Worm (Caenorhabditis elegans) whole organism, L4 larva: ENCODE data around the gene cope-1.

Experiments used
- F10B5.3 ChIP-seq: sonication (generic microtip); optimal IDR thresholded peaks from 2 replicates; lab custom pipeline; 2016; ENCODE audit warnings: mild to moderate bottlenecking, missing genetic modification characterization, missing compliant biosample characterization
- ZK337.2 ChIP-seq: fragments of 200-800 bp; sonication (Bioruptor generic); IDR thresholded peaks from 2 replicates; pipeline ENCODE4 v1.3.6; 2022; ENCODE audit warnings: missing genetic modification reagents, missing genetic modification characterization, missing compliant biosample characterization
- aha-1 ChIP-seq: fragments of 150-350 bp; peaks from one replicate; lab custom pipeline; 2014; ENCODE audit warnings: missing biosample characterization, missing genetic modification characterization
- ama-1 ChIP-seq: fragments of 150-350 bp; optimal IDR thresholded peaks from 2 replicates; lab custom pipeline; 2014; ENCODE audit warnings: inconsistent platforms, mixed read lengths
- lsy-2 ChIP-seq, 2 experiments: fragments of 150-350 bp in 1 of 2; sonication (generic microtip) in 1 of 2; optimal IDR thresholded peaks; 2 replicates each; lab custom pipeline; 2014 to 2017; ENCODE audit warnings: missing biosample characterization in 2 of 2, missing genetic modification characterization in 2 of 2
- nhr-237 ChIP-seq: sonication (generic microtip); optimal IDR thresholded peaks from 2 replicates; lab custom pipeline; 2017; ENCODE audit warnings: missing biosample characterization, missing genetic modification characterization
- nhr-28 ChIP-seq: fragments of 150-350 bp; optimal IDR thresholded peaks from 2 replicates; lab custom pipeline; 2014; ENCODE audit warnings: missing biosample characterization, missing genetic modification characterization
- nhr-6 ChIP-seq: fragments of 150-350 bp; optimal IDR thresholded peaks from 2 replicates; lab custom pipeline; 2014; ENCODE audit warnings: missing biosample characterization, missing genetic modification characterization
- set-16 ChIP-seq: fragments of 200-800 bp; sonication (Bioruptor generic); IDR thresholded peaks from 2 replicates; pipeline ENCODE4 v1.3.6; 2022; ENCODE audit warnings: missing genetic modification reagents, missing genetic modification characterization, missing compliant biosample characterization

DNA sequence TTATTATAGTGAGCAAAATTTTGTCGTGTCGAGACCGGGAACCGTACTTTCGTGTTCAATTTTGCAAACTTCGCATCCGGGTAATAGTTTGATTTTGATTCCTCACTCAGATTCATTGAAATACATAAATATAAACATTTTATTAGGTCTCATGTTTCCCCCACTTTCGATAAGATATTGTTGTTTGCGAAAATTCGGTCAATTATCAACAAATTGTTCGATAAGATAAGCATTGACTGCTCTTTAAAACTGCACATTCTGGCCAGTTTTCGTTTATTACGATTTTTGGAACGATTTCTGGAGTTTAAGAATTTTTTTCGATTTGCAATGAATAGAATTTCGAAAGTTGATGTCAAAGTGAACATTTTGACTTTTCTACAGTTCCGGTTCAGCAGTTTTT is 37.4 kb upstream of the cope-1 start:
- TF ChIP-seq nhr-6 (tag; lab: Kevin White, UChicago) (no peak), F10B5.3 (no peak), aha-1 (no peak), lsy-2 (tag; optimal IDR thresholded peaks at IDR 0.05; lab: Kevin White, UChicago) (no peak), ZK337.2 (GFP tag; lab: Robert Waterston, UW) (no peak), set-16 (GFP tag; lab: Robert Waterston, UW) (no peak), nhr-237 (no peak), ama-1 (lab: Kevin White, UChicago) (no peak), nhr-28 (peak; percentile 31)
